Fruit fly (Drosophila melanogaster): ENCODE data around the gene CG8349.

DNA sequence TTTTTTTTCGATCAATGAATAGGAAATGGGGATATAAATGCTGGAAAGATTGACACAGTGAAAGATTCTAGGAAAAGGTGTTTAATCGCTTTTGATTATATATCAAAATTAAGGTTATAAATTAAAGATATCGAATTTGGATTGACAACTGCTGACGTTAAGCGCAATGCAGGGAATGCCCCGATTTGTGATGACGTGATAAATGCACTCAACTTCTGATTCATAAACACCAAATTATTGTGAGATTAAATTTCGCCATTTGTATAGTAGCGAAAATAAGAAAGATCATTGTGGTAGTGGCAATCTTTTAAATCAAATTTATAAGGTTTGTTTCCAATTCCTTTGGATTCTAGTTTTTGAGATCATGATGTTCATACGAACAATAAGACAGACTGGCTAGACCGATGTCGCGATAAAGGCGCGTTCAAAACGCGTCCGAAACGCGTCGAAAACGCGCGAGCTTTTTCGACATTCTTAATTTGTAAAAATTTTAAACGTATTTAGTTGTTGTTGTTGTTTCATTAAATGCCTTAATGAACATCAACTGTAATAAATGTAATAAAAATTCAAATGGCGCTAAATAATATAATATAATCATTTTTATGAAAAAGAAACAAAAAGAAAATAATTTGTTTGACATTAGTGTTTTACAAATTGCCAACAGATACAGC is at the start of gene CG8349:
- TF ChIP-seq kay (GFP tag; ENCODE audit: borderline replicate concordance) (peak; percentile 81), cnc (optimal IDR thresholded peaks at IDR 0.05) (no peak), CG12768 (GFP tag; optimal IDR thresholded peaks at IDR 0.05) (no peak), CG5204 (GFP tag; optimal IDR thresholded peaks at IDR 0.05) (no peak), Crg-1 (GFP tag; optimal IDR thresholded peaks at IDR 0.05) (no peak), cic (GFP tag; optimal IDR thresholded peaks at IDR 0.05) (no peak), CG7101 (tag; optimal IDR thresholded peaks at IDR 0.05) (no peak)
